Worm (Caenorhabditis elegans): Measurements from ENCODE around the gene ugt-58.

Gene ugt-58

DNA sequence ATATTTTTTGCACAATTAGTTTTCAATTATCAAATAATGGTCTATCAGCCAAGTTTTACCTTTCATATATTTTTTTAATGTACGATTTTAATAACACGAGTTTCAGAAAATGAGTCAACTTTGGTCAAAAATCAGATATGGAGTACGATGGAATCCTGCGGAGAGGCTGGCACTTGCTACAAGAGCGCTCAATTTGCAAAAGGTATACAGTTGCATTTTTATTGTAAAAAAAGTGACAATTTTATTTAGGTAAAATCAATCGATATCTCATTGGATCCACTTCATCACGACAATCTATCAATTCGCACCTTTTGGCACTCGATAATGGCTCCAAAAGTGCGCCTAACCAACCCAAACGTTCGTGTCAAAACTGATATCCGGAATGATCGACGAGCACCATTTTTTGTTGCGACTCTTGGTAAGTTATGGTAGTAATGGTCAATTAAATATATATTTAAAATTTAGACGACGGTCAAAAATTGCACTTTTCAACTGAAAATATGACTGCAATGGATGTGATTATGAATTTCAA, 11.0 kb upstream of the ugt-58 start, which contains the start of gene mrpl-53:
Gene mrpl-53, plus strand, starts transcription at position 107 of the 532 bp plus-strand sequence.
- TF ChIP-seq zip-2 (tag; optimal IDR thresholded peaks at IDR 0.05) (no peak), php-3 (GFP tag; IDR thresholded peaks at IDR 0.05) (no peak), F37D6.2 (tag; optimal IDR thresholded peaks at IDR 0.05) (no peak), skn-1 (tag; optimal IDR thresholded peaks at IDR 0.05) (no peak), ceh-44 (GFP tag; IDR thresholded peaks at IDR 0.05) (no peak), hif-1 (tag; optimal IDR thresholded peaks at IDR 0.05) (peak in 1 of 2 experiments; percentile 8), lin-29 (GFP tag; IDR thresholded peaks at IDR 0.05) (no peak), lin-15B (tag; optimal IDR thresholded peaks at IDR 0.05) (no peak), Y48G9A.11 (GFP tag; IDR thresholded peaks at IDR 0.05) (no peak), arid-1 (GFP tag; conservative IDR thresholded peaks at IDR 0.05) (0 out of 2 replicates have a peak, but pooled peaks have one; percentile 7), sdz-12 (GFP tag; optimal IDR thresholded peaks at IDR 0.05) (no peak), lin-1 (GFP tag; IDR thresholded peaks at IDR 0.05) (no peak), unc-39 (tag; optimal IDR thresholded peaks at IDR 0.05) (no peak), spr-3 (GFP tag; optimal IDR thresholded peaks at IDR 0.05) (no peak), dmd-9 (GFP tag; IDR thresholded peaks at IDR 0.05) (no peak), nhr-48 (tag; optimal IDR thresholded peaks at IDR 0.05) (no peak), zip-11 (GFP tag; IDR thresholded peaks at IDR 0.05) (no peak), F49E8.2 (tag; optimal IDR thresholded peaks at IDR 0.05; ENCODE audit: borderline replicate concordance) (no peak), zfp-3 (GFP tag; conservative IDR thresholded peaks at IDR 0.05) (0 out of 2 replicates have a peak, but pooled peaks have one; percentile 65), ama-1 (optimal IDR thresholded peaks at IDR 0.05) (peak; percentile 6), daf-16 (GFP tag; optimal IDR thresholded peaks at IDR 0.05) (peak in 1 of 2 experiments; percentile 8), daf-16 (tag; optimal IDR thresholded peaks at IDR 0.05) (no peak), daf-12 (tag; optimal IDR thresholded peaks at IDR 0.05) (no peak), nhr-6 (tag; optimal IDR thresholded peaks at IDR 0.05) (no peak), mes-2 (tag; optimal IDR thresholded peaks at IDR 0.05; ENCODE audit: poor library complexity, severe bottlenecking) (no peak), vab-7 (GFP tag; IDR thresholded peaks at IDR 0.05) (no peak), hlh-11 (tag; optimal IDR thresholded peaks at IDR 0.05) (no peak), ces-1 (GFP tag; optimal IDR thresholded peaks at IDR 0.05) (no peak), nhr-25 (tag; optimal IDR thresholded peaks at IDR 0.05; ENCODE audit: borderline replicate concordance, insufficient read depth) (no peak), T26A8.4 (GFP tag; IDR thresholded peaks at IDR 0.05) (no peak), unc-130 (GFP tag; optimal IDR thresholded peaks at IDR 0.05) (no peak), fkh-10 (GFP tag; optimal IDR thresholded peaks at IDR 0.05) (no peak), R02D3.7 (tag; optimal IDR thresholded peaks at IDR 0.05) (no peak), aha-1 (tag) (peak; percentile 92), dmd-6 (GFP tag; IDR thresholded peaks at IDR 0.05) (no peak), snpc-1.2 (GFP tag; IDR thresholded peaks at IDR 0.05) (no peak), D1046.2 (GFP tag; IDR thresholded peaks at IDR 0.05) (no peak), dve-1 (tag; optimal IDR thresholded peaks at IDR 0.05; ENCODE audit: insufficient read depth) (peak; percentile 1), tag-97 (GFP tag; IDR thresholded peaks at IDR 0.05) (no peak)

ce11 chrII:9596401-9596800, 9.8 kb upstream of the ugt-58 start, which contains the start of gene E02H1.6:
E02H1.6 (plus strand) TSS chrII:9596701.
- TF ChIP-seq T20F7.1 (GFP tag; optimal IDR thresholded peaks at IDR 0.05) (no peak), snpc-4 (tag; optimal IDR thresholded peaks at IDR 0.05) (no peak), Y75B8A.6 (GFP tag; IDR thresholded peaks at IDR 0.05) (no peak), D1046.2 (GFP tag; IDR thresholded peaks at IDR 0.05) (no peak), nhr-48 (tag; optimal IDR thresholded peaks at IDR 0.05) (no peak), dmd-8 (GFP tag; IDR thresholded peaks at IDR 0.05) (no peak), attf-4 (tag; optimal IDR thresholded peaks at IDR 0.05) (no peak), nhr-237 (tag; optimal IDR thresholded peaks at IDR 0.05) (no peak), zfp-2 (tag; optimal IDR thresholded peaks at IDR 0.05) (no peak), ctbp-1 (GFP tag; IDR thresholded peaks at IDR 0.05) (no peak)

Measured in whole organism, L4 larva.